Worm (Caenorhabditis elegans) whole organism, midembryonic: Measurements from ENCODE around the gene Y75B7B.1.

Experiments used
- T22C8.4 ChIP-seq: fragments of 200-800 bp; sonication (Bioruptor generic); IDR thresholded peaks from 2 replicates; pipeline ENCODE4 v1.3.6; 2022; ENCODE audit warnings: missing genetic modification characterization, missing compliant biosample characterization
- cog-1 ChIP-seq: sonication (generic microtip); optimal IDR thresholded peaks from 2 replicates; lab custom pipeline; 2016; ENCODE audit warnings: missing genetic modification characterization, missing compliant biosample characterization
- flt-1 ChIP-seq: fragments of 200-800 bp; sonication (Bioruptor generic); IDR thresholded peaks from 2 replicates; pipeline ENCODE4 v1.3.6; 2022; ENCODE audit warnings: missing genetic modification characterization, missing compliant biosample characterization
- klf-2 ChIP-seq: fragments of 200-800 bp; sonication (Bioruptor generic); conservative IDR thresholded peaks from 2 replicates; pipeline ENCODE4 v1.3.6; 2022; ENCODE audit warnings: missing genetic modification reagents, missing genetic modification characterization, missing compliant biosample characterization
- med-1 ChIP-seq: sonication (generic microtip); optimal IDR thresholded peaks from 2 replicates; lab custom pipeline; 2017; ENCODE audit warnings: missing genetic modification characterization, mild to moderate bottlenecking, missing compliant biosample characterization, antibody characterized with exemption, missing genetic modification reagents; ENCODE audit not compliant: insufficient read depth
- ref-1 ChIP-seq: fragments of 200-800 bp; sonication (Bioruptor generic); conservative IDR thresholded peaks from 2 replicates; pipeline ENCODE4 v1.3.6; 2022; ENCODE audit warnings: missing genetic modification reagents, missing genetic modification characterization, missing compliant biosample characterization
- tab-1 ChIP-seq: fragments of 200-800 bp; sonication (Bioruptor generic); IDR thresholded peaks from 2 replicates; pipeline ENCODE4 v1.3.6; 2022; ENCODE audit warnings: missing genetic modification characterization, missing compliant biosample characterization
- ztf-23 ChIP-seq: fragments of 200-800 bp; sonication (Bioruptor generic); IDR thresholded peaks from 2 replicates; pipeline ENCODE4 v1.3.6; 2022; ENCODE audit warnings: missing genetic modification reagents, missing genetic modification characterization, missing compliant biosample characterization
- ztf-29 ChIP-seq: fragments of 200-800 bp; sonication (Bioruptor generic); IDR thresholded peaks from 2 replicates; pipeline ENCODE4 v1.3.6; 2022; ENCODE audit warnings: missing genetic modification reagents, missing genetic modification characterization, missing compliant biosample characterization

ce11 chrV:1302090-1302489 lies 31.4 kb downstream of the Y75B7B.1 start:
- TF ChIP-seq ref-1 (GFP tag; lab: Robert Waterston, UW) (no peak), cog-1 (tag; lab: Kevin White, UChicago) (no peak), med-1 (GFP tag; lab: Kevin White, UChicago) (no peak), flt-1 (GFP tag; lab: Robert Waterston, UW) (no peak), ztf-23 (GFP tag; lab: Robert Waterston, UW) (no peak), klf-2 (GFP tag; lab: Robert Waterston, UW) (no peak), tab-1 (GFP tag; lab: Robert Waterston, UW) (no peak), T22C8.4 (GFP tag; lab: Robert Waterston, UW) (no peak), ztf-29 (GFP tag; lab: Robert Waterston, UW) (no peak)
